Worm (Caenorhabditis elegans): Measurements from ENCODE around the gene cdh-1.
A peak's percentile ranks its signal among the peaks of the same experiment; 100 is the strongest.

Gene cdh-1

DNA sequence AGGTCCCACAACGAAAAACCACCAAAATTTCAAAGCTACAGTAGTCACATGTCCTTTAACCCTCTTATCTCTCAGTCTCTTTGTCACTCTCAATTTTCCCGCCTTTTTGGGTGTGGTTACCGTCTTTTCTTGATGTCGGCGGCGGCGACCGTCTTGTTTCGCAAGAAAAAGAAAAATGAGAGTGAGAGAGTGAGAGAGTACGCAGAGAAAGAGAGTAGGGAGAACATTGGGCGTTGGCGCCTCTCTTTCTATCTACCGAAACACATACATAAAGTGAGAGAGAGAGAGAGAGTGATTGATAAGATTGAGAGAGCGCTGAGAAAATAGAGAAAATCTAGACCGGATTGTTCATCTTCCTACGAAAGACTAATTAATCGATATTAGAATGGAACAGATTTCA is 34.8 kb upstream of the cdh-1 start (continued):
- TF ChIP-seq F16B12.6 (tag; optimal IDR thresholded peaks at IDR 0.05) (no peak), lin-39 (tag; optimal IDR thresholded peaks at IDR 0.05) (no peak), nhr-71 (tag; optimal IDR thresholded peaks at IDR 0.05) (peak; percentile 90), nhr-85 (tag) (peak; percentile 99), lin-13 (GFP tag; optimal IDR thresholded peaks at IDR 0.05) (peak; percentile 75)

DNA sequence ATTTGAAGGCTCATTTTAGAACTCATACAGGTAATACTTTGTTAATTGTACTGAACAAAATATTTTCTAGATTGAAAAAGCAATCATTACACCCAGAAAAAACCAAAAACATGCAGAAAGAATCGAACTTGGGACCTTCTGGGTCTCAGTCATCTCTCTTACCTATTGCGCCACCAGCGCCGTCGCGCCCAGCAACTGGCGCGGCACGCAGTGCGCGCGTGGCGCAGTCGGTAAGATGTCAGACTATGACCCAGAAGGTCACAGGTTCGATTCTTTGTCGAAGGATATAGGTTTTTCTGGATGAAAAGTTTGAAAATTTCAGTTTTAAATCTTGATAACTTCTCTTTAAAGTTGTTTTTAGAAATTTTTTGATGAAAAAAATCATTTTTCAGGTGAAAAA is 31.0 kb upstream of the cdh-1 start:
- TF ChIP-seq hpl-2 (GFP tag; optimal IDR thresholded peaks at IDR 0.05) = no peak
- no peak for TF ChIP-seq ets-5 (GFP tag; IDR thresholded peaks at IDR 0.05)
- TF ChIP-seq efl-1 (optimal IDR thresholded peaks at IDR 0.05) = no peak
- TF ChIP-seq efl-1 (GFP tag; optimal IDR thresholded peaks at IDR 0.05 in 1 of 2) = no peak
- no peak for TF ChIP-seq egl-13 (tag; optimal IDR thresholded peaks at IDR 0.05)
- TF ChIP-seq ztf-11 (tag; optimal IDR thresholded peaks at IDR 0.05) = no peak
- no peak for TF ChIP-seq nhr-12 (tag; optimal IDR thresholded peaks at IDR 0.05)
- TF ChIP-seq pax-3 (tag; optimal IDR thresholded peaks at IDR 0.05) = no peak
- no peak for TF ChIP-seq sox-4 (tag; optimal IDR thresholded peaks at IDR 0.05)
- TF ChIP-seq swsn-7 (tag; optimal IDR thresholded peaks at IDR 0.05) = no peak
- TF ChIP-seq alr-1 (tag; optimal IDR thresholded peaks at IDR 0.05; ENCODE audit: borderline replicate concordance) = no peak
- TF ChIP-seq dsc-1 (tag; optimal IDR thresholded peaks at IDR 0.05) = no peak
- TF ChIP-seq lin-13 (GFP tag; optimal IDR thresholded peaks at IDR 0.05) = no peak
- no peak for TF ChIP-seq elt-2 (tag; optimal IDR thresholded peaks at IDR 0.05)
- TF ChIP-seq lin-15B (tag; optimal IDR thresholded peaks at IDR 0.05) = no peak

DNA sequence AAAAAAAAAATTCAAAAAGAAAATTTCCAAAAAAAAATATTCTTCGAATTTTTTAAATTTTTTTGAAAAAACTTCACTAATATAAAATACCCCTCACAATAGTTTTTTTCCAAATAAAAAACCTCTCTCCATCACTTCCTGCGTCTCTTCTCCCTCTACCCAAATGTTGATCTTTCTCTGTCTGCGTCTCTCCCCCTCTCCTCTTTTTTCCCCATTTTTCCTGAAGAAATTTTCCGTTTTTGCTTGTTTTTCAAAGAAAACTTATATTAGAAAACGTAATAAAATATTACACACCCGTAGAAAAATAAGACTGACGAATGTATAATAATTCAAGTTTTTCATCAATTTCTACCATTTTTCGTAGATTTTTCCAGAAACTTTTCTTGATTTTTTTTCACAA is 29.6 kb upstream of the cdh-1 start:
- TF ChIP-seq elt-3 (tag; optimal IDR thresholded peaks at IDR 0.05) (no peak), aly-2 (tag; optimal IDR thresholded peaks at IDR 0.05) (no peak), unc-30 (tag; optimal IDR thresholded peaks at IDR 0.05) (no peak), nhr-84 (tag; optimal IDR thresholded peaks at IDR 0.05) (no peak), nhr-77 (tag; optimal IDR thresholded peaks at IDR 0.05) (no peak), isw-1 (GFP tag; IDR thresholded peaks at IDR 0.05) (no peak), fkh-10 (GFP tag; optimal IDR thresholded peaks at IDR 0.05) (no peak), pqm-1 (tag; optimal IDR thresholded peaks at IDR 0.05) (no peak), ceh-8 (GFP tag; optimal IDR thresholded peaks at IDR 0.05) (no peak), F16B12.6 (tag; optimal IDR thresholded peaks at IDR 0.05) (no peak), nhr-237 (tag; optimal IDR thresholded peaks at IDR 0.05) (no peak), ztf-11 (tag; optimal IDR thresholded peaks at IDR 0.05) (no peak), swsn-7 (tag; optimal IDR thresholded peaks at IDR 0.05) (peak; percentile 25), nhr-20 (tag; optimal IDR thresholded peaks at IDR 0.05) (peak; percentile 26), xbp-1 (tag; optimal IDR thresholded peaks at IDR 0.05) (peak; percentile 7), blmp-1 (tag; optimal IDR thresholded peaks at IDR 0.05) (no peak), nhr-85 (tag) (peak; percentile 7), unc-98 (GFP tag; IDR thresholded peaks at IDR 0.05) (no peak), C16A3.4 (tag; optimal IDR thresholded peaks at IDR 0.05) (no peak), sox-4 (tag; optimal IDR thresholded peaks at IDR 0.05) (no peak), irx-1 (tag; optimal IDR thresholded peaks at IDR 0.05) (peak; percentile 24), ama-1 (optimal IDR thresholded peaks at IDR 0.05) (no peak), sup-37 (GFP tag; optimal IDR thresholded peaks at IDR 0.05) (no peak), Y116A8C.19 (tag; optimal IDR thresholded peaks at IDR 0.05; ENCODE audit: borderline replicate concordance) (no peak), efl-1 (optimal IDR thresholded peaks at IDR 0.05) (peak; percentile 11 to 31), efl-1 (GFP tag; optimal IDR thresholded peaks at IDR 0.05 in 1 of 2) (peak in 1 of 2 experiments; percentile 33), egl-13 (tag; optimal IDR thresholded peaks at IDR 0.05) (no peak), rnt-1 (tag; optimal IDR thresholded peaks at IDR 0.05) (peak; percentile 13), unc-62 (GFP tag; optimal IDR thresholded peaks at IDR 0.05) (no peak), dsc-1 (tag; optimal IDR thresholded peaks at IDR 0.05) (peak; percentile 66), snu-23 (GFP tag; optimal IDR thresholded peaks at IDR 0.05) (peak; percentile 32), nhr-47 (tag; optimal IDR thresholded peaks at IDR 0.05) (peak; percentile 38), hlh-4 (tag; optimal IDR thresholded peaks at IDR 0.05) (no peak), lin-15B (tag; optimal IDR thresholded peaks at IDR 0.05) (no peak), lsy-2 (tag; optimal IDR thresholded peaks at IDR 0.05) (peak in 1 of 2 experiments; percentile 37), jun-1 (tag; optimal IDR thresholded peaks at IDR 0.05) (no peak), efl-3 (GFP tag; optimal IDR thresholded peaks at IDR 0.05) (no peak), nhr-71 (tag; optimal IDR thresholded peaks at IDR 0.05) (peak; percentile 61), lir-3 (tag; optimal IDR thresholded peaks at IDR 0.05; ENCODE audit: poor library complexity) (no peak), lin-14 (GFP tag; optimal IDR thresholded peaks at IDR 0.05) (peak; percentile 28)
